Fruit fly (Drosophila melanogaster) whole organism, adult: ENCODE data around the gene CG16904.

Experiments
- CG14711 ChIP-seq: fragments of 200-800 bp; sonication (Bioruptor generic); optimal IDR thresholded peaks from 2 replicates; lab custom pipeline; 2018; ENCODE audit warnings: missing biosample characterization, mild to moderate bottlenecking, missing genetic modification characterization, moderate library complexity
- CG1620 ChIP-seq: fragments of 200-800 bp; sonication (Bioruptor generic); optimal IDR thresholded peaks from 2 replicates; lab custom pipeline; 2016; ENCODE audit warnings: missing biosample characterization, missing genetic modification characterization
- Clk ChIP-seq: fragments of 200-800 bp; sonication (Bioruptor generic); optimal IDR thresholded peaks from 2 replicates; lab custom pipeline; 2017; ENCODE audit warnings: missing biosample characterization, missing genetic modification characterization
- Hr96 ChIP-seq: fragments of 200-800 bp; sonication (Bioruptor generic); optimal IDR thresholded peaks from 2 replicates; lab custom pipeline; 2016; ENCODE audit warnings: missing biosample characterization, missing genetic modification characterization
- Mnt ChIP-seq: fragments of 200-800 bp; sonication (Bioruptor generic); optimal IDR thresholded peaks from 2 replicates; lab custom pipeline; 2016; ENCODE audit warnings: missing biosample characterization, mild to moderate bottlenecking, missing genetic modification characterization
- bab1 ChIP-seq: fragments of 200-800 bp; sonication (Bioruptor generic); optimal IDR thresholded peaks from 3 replicates; lab custom pipeline; 2019; ENCODE audit warnings: missing biosample characterization, mild to moderate bottlenecking, missing genetic modification characterization, moderate library complexity
- cic ChIP-seq: fragments of 200-800 bp; sonication (Bioruptor generic); optimal IDR thresholded peaks from 2 replicates; lab custom pipeline; 2017; ENCODE audit warnings: missing biosample characterization, mild to moderate bottlenecking, missing genetic modification characterization, moderate library complexity
- toe ChIP-seq: fragments of 200-800 bp; sonication (Bioruptor generic); optimal IDR thresholded peaks from 2 replicates; lab custom pipeline; 2016; ENCODE audit warnings: missing biosample characterization, missing genetic modification characterization

dm6 chr3R:9784341-9785062 lies 32.3 kb downstream of the CG16904 start, which contains the start of the genes MtnA and CG8500:
- TF ChIP-seq Clk (no peak), Mnt (GFP tag; lab: Kevin White, UChicago) (peak; percentile 51), Hr96 (GFP tag; lab: Kevin White, UChicago) (no peak), bab1 (GFP tag; lab: Kevin White, UChicago) (peak; percentile 67), CG1620 (no peak), CG14711 (tag; lab: Kevin White, UChicago) (no peak), toe (no peak), cic (peak; percentile 60)
